Worm (Caenorhabditis elegans) whole organism, L4 larva: ENCODE results near the gene clc-7.

Experiments
- F10B5.3 ChIP-seq: sonication (generic microtip); optimal IDR thresholded peaks from 2 replicates; lab custom pipeline; 2016; ENCODE audit warnings: mild to moderate bottlenecking, missing genetic modification characterization, missing compliant biosample characterization
- F26F4.8 ChIP-seq: fragments of 200-800 bp; sonication (Bioruptor generic); conservative IDR thresholded peaks from 2 replicates; pipeline ENCODE4 v1.3.6; 2022; ENCODE audit warnings: missing genetic modification characterization, missing compliant biosample characterization
- F44E2.7 ChIP-seq: fragments of 200-800 bp; sonication (Bioruptor generic); IDR thresholded peaks from 2 replicates; pipeline ENCODE4 v2.1.2; 2022; ENCODE audit warnings: missing genetic modification characterization, missing compliant biosample characterization
- Y105C5A.15 ChIP-seq: fragments of 200-800 bp; sonication (Bioruptor generic); IDR thresholded peaks from 2 replicates; pipeline ENCODE4 v1.3.6; 2022; ENCODE audit warnings: missing genetic modification characterization, missing compliant biosample characterization
- Y5F2A.4 ChIP-seq: fragments of 200-800 bp; sonication (Bioruptor generic); optimal IDR thresholded peaks from 2 replicates; lab custom pipeline; 2018; ENCODE audit warnings: mild to moderate bottlenecking, missing genetic modification characterization, missing compliant biosample characterization
- Y75B8A.6 ChIP-seq: fragments of 200-800 bp; sonication (Bioruptor generic); IDR thresholded peaks from 2 replicates; pipeline ENCODE4 v1.3.6; 2022; ENCODE audit warnings: missing genetic modification reagents, missing genetic modification characterization, missing compliant biosample characterization
- ZK337.2 ChIP-seq: fragments of 200-800 bp; sonication (Bioruptor generic); IDR thresholded peaks from 2 replicates; pipeline ENCODE4 v1.3.6; 2022; ENCODE audit warnings: missing genetic modification reagents, missing genetic modification characterization, missing compliant biosample characterization
- ceh-28 ChIP-seq: fragments of 150-350 bp; optimal IDR thresholded peaks from 2 replicates; lab custom pipeline; 2014; ENCODE audit warnings: missing biosample characterization, missing genetic modification reagents, missing genetic modification characterization
- ceh-32 ChIP-seq: sonication (generic microtip); optimal IDR thresholded peaks from 2 replicates; lab custom pipeline; 2016; ENCODE audit warnings: mild to moderate bottlenecking, missing genetic modification characterization, missing compliant biosample characterization; ENCODE audit not compliant: poor library complexity
- ceh-62 ChIP-seq: sonication (generic microtip); optimal IDR thresholded peaks from 2 replicates; lab custom pipeline; 2017; ENCODE audit warnings: missing biosample characterization, missing genetic modification characterization
- ces-1 ChIP-seq: fragments of 150-350 bp; sonication (generic microtip); optimal IDR thresholded peaks from 4 replicates; lab custom pipeline; 2014; ENCODE audit warnings: missing biosample characterization, missing genetic modification reagents, missing genetic modification characterization
- cey-2 ChIP-seq: sonication (generic microtip); optimal IDR thresholded peaks from 3 replicates; lab custom pipeline; 2017; ENCODE audit warnings: missing genetic modification characterization, mild to moderate bottlenecking, missing compliant biosample characterization, antibody characterized with exemption, borderline replicate concordance; ENCODE audit not compliant: insufficient read depth
- ctbp-1 ChIP-seq: fragments of 200-800 bp; sonication (Bioruptor generic); IDR thresholded peaks from 2 replicates; pipeline ENCODE4 v1.3.6; 2022; ENCODE audit warnings: missing genetic modification reagents, missing genetic modification characterization, missing compliant biosample characterization
- daf-12 ChIP-seq: fragments of 150-350 bp; optimal IDR thresholded peaks from 2 replicates; lab custom pipeline; 2014; ENCODE audit warnings: missing biosample characterization, missing genetic modification reagents, missing genetic modification characterization
- daf-16 ChIP-seq, 3 experiments: sonication (generic microtip); optimal IDR thresholded peaks; 2 replicates each; lab custom pipeline; 2016 to 2017; ENCODE audit warnings: missing genetic modification characterization in 3 of 3, missing genetic modification reagents in 3 of 3, mild to moderate bottlenecking in 2 of 3, missing compliant biosample characterization in 2 of 3, missing biosample characterization in 1 of 3, moderate library complexity in 1 of 3
- dmd-8 ChIP-seq: fragments of 200-800 bp; sonication (Bioruptor generic); IDR thresholded peaks from 2 replicates; pipeline ENCODE4 v1.3.6; 2022; ENCODE audit warnings: missing genetic modification characterization, missing compliant biosample characterization
- dve-1 ChIP-seq: sonication (generic microtip); optimal IDR thresholded peaks from 2 replicates; lab custom pipeline; 2017; ENCODE audit warnings: antibody characterized with exemption, mild to moderate bottlenecking, missing genetic modification characterization, missing compliant biosample characterization; ENCODE audit not compliant: insufficient read depth
- egl-27 ChIP-seq: sonication (generic microtip); optimal IDR thresholded peaks from 3 replicates; lab custom pipeline; 2017; ENCODE audit warnings: missing biosample characterization, missing genetic modification reagents, missing genetic modification characterization
- fkh-10 ChIP-seq: fragments of 150-350 bp; optimal IDR thresholded peaks from 2 replicates; lab custom pipeline; 2014; ENCODE audit warnings: missing biosample characterization, missing genetic modification reagents, missing genetic modification characterization
- hlh-11 ChIP-seq: fragments of 200-800 bp; sonication (Bioruptor generic); optimal IDR thresholded peaks from 2 replicates; lab custom pipeline; 2018; ENCODE audit warnings: mild to moderate bottlenecking, missing genetic modification characterization, missing compliant biosample characterization
- hlh-30 ChIP-seq: sonication (generic microtip); optimal IDR thresholded peaks from 2 replicates; lab custom pipeline; 2017; ENCODE audit warnings: antibody characterized with exemption, mild to moderate bottlenecking, missing genetic modification characterization, missing compliant biosample characterization; ENCODE audit not compliant: insufficient read depth
- lin-39 ChIP-seq: fragments of 150-350 bp; optimal IDR thresholded peaks from 2 replicates; lab custom pipeline; 2014; ENCODE audit warnings: missing biosample characterization, missing genetic modification reagents, missing genetic modification characterization
- lsy-2 ChIP-seq, 2 experiments: fragments of 150-350 bp in 1 of 2; sonication (generic microtip) in 1 of 2; optimal IDR thresholded peaks; 2 replicates each; lab custom pipeline; 2014 to 2017; ENCODE audit warnings: missing biosample characterization in 2 of 2, missing genetic modification characterization in 2 of 2
- madf-5 ChIP-seq, 2 experiments: fragments of 200-800 bp; sonication (Bioruptor generic); IDR thresholded peaks; 2 replicates each; pipeline ENCODE4 v1.3.6; 2022; ENCODE audit warnings: missing compliant biosample characterization in 2 of 2, missing genetic modification characterization in 2 of 2
- mep-1 ChIP-seq: fragments of 150-350 bp; sonication (generic microtip); optimal IDR thresholded peaks from 3 replicates; lab custom pipeline; 2014; ENCODE audit warnings: missing biosample characterization, missing genetic modification characterization
- mes-2 ChIP-seq: sonication (generic microtip); optimal IDR thresholded peaks from 2 replicates; lab custom pipeline; 2016; ENCODE audit warnings: missing genotype, mild to moderate bottlenecking, missing genetic modification characterization, missing compliant biosample characterization; ENCODE audit not compliant: poor library complexity, severe bottlenecking
- mxl-2 ChIP-seq: fragments of 200-800 bp; sonication (Bioruptor generic); conservative IDR thresholded peaks from 2 replicates; pipeline ENCODE4 v1.3.6; 2022; ENCODE audit warnings: missing genetic modification reagents, missing genetic modification characterization, missing compliant biosample characterization
- nhr-25 ChIP-seq: sonication (generic microtip); optimal IDR thresholded peaks from 2 replicates; lab custom pipeline; 2017; ENCODE audit warnings: missing genetic modification characterization, mild to moderate bottlenecking, missing compliant biosample characterization, antibody characterized with exemption, moderate library complexity, borderline replicate concordance; ENCODE audit not compliant: insufficient read depth
- nhr-42 ChIP-seq: fragments of 200-800 bp; sonication (Bioruptor generic); IDR thresholded peaks from 2 replicates; pipeline ENCODE4 v1.3.6; 2022; ENCODE audit warnings: missing genetic modification characterization, missing compliant biosample characterization
- nhr-77 ChIP-seq: fragments of 150-350 bp; optimal IDR thresholded peaks from 2 replicates; lab custom pipeline; 2014; ENCODE audit warnings: missing biosample characterization, missing genetic modification characterization
- pha-4 ChIP-seq, 2 experiments: fragments of 150-350 bp in 1 of 2; fragments of 200-800 bp in 1 of 2; sonication (Bioruptor generic) in 1 of 2; IDR thresholded peaks in 1 of 2; optimal IDR thresholded peaks in 1 of 2; 2 replicates each; pipeline versions ENCODE4 v1.3.6 to Lab custom; 2014 to 2022; ENCODE audit warnings: missing genetic modification characterization in 2 of 2, missing genetic modification reagents in 2 of 2, missing biosample characterization in 1 of 2, missing compliant biosample characterization in 1 of 2
- pqm-1 ChIP-seq: sonication (generic microtip); optimal IDR thresholded peaks from 2 replicates; lab custom pipeline; 2017; ENCODE audit warnings: missing biosample characterization, missing genetic modification characterization
- set-16 ChIP-seq: fragments of 200-800 bp; sonication (Bioruptor generic); IDR thresholded peaks from 2 replicates; pipeline ENCODE4 v1.3.6; 2022; ENCODE audit warnings: missing genetic modification reagents, missing genetic modification characterization, missing compliant biosample characterization
- unc-130 ChIP-seq: sonication (generic microtip); optimal IDR thresholded peaks from 2 replicates; lab custom pipeline; 2016; ENCODE audit warnings: missing genetic modification reagents, missing genetic modification characterization, missing compliant biosample characterization
- unc-39 ChIP-seq: sonication (generic microtip); optimal IDR thresholded peaks from 2 replicates; lab custom pipeline; 2017; ENCODE audit warnings: missing biosample characterization, missing genetic modification characterization
- unc-62 ChIP-seq, 3 experiments: fragments of 150-350 bp in 1 of 3; sonication (generic microtip); optimal IDR thresholded peaks in 2 of 3; peaks in 1 of 3; 1 replicate in 1 of 3; 2 replicates in 2 of 3; lab custom pipeline; 2014 to 2017; ENCODE audit warnings: missing biosample characterization in 3 of 3, missing genetic modification characterization in 3 of 3, missing genetic modification reagents in 3 of 3, missing genotype in 1 of 3
- zip-11 ChIP-seq: fragments of 200-800 bp; sonication (Bioruptor generic); IDR thresholded peaks from 2 replicates; pipeline ENCODE4 v1.3.6; 2022; ENCODE audit warnings: missing genetic modification characterization, missing compliant biosample characterization

clc-7 gene

ce11 chrX:5085465-5085864, 17.6 kb downstream of the clc-7 start (continued):
- TF ChIP-seq ceh-62 (tag; lab: Kevin White, UChicago): no peak
- TF ChIP-seq nhr-42 (GFP tag; lab: Robert Waterston, UW): peak; percentile 82
- TF ChIP-seq unc-130 (GFP tag; lab: Kevin White, UChicago): peak; percentile 54
- no peak for TF ChIP-seq ZK337.2
- TF ChIP-seq Y75B8A.6: peak; percentile 89; the same call in 1 of the 2 replicates
- peak; percentile 89 for TF ChIP-seq dmd-8 (GFP tag; lab: Robert Waterston, UW)
- TF ChIP-seq ctbp-1: peak; percentile 93
- peak; percentile 10 for TF ChIP-seq pqm-1 (tag; lab: Kevin White, UChicago)
- TF ChIP-seq egl-27 (tag; lab: Kevin White, UChicago): no peak
- TF ChIP-seq ceh-28 (tag; lab: Kevin White, UChicago): no peak
- TF ChIP-seq nhr-25 (tag; lab: Kevin White, UChicago): peak; percentile 79
- peak; percentile 30 for TF ChIP-seq ceh-32
- peak; percentile 90 to 92 for TF ChIP-seq madf-5 (GFP tag; IDR thresholded peaks at IDR 0.05; lab: Robert Waterston, UW)
- TF ChIP-seq hlh-11 (tag; lab: Kevin White, UChicago): peak; percentile 80
- no peak for TF ChIP-seq unc-39 (tag; lab: Kevin White, UChicago)
- TF ChIP-seq pha-4 (GFP tag; IDR thresholded peaks at IDR 0.05; lab: Robert Waterston, UW): peak; percentile 88
- peak; percentile 41 for TF ChIP-seq pha-4 (tag; optimal IDR thresholded peaks at IDR 0.05; lab: Kevin White, UChicago)
- peak; percentile 39 for TF ChIP-seq ces-1
- 0 out of 2 replicates have a peak, but pooled peaks have one; percentile 40 for TF ChIP-seq zip-11 (GFP tag; lab: Robert Waterston, UW)
- no peak for TF ChIP-seq cey-2 (tag; lab: Kevin White, UChicago)
- peak; percentile 74; the same call in 1 of the 2 replicates for TF ChIP-seq F44E2.7 (GFP tag; lab: Robert Waterston, UW)
- TF ChIP-seq mes-2 (tag; lab: Kevin White, UChicago): peak; percentile 92
- TF ChIP-seq lin-39 (tag; lab: Kevin White, UChicago): no peak
- peak; percentile 86 for TF ChIP-seq mxl-2 (GFP tag; lab: Robert Waterston, UW)
- 0 out of 2 replicates have a peak, but pooled peaks have one; percentile 11 for TF ChIP-seq set-16
- peak; percentile 86; the same call in 1 of the 2 replicates for TF ChIP-seq Y105C5A.15 (GFP tag; lab: Robert Waterston, UW)
- TF ChIP-seq F10B5.3: peak; percentile 63
- TF ChIP-seq daf-12: no peak
- TF ChIP-seq F26F4.8: peak; percentile 82; the same call in 1 of the 2 replicates
- peak; percentile 72 for TF ChIP-seq nhr-77 (tag; lab: Kevin White, UChicago)

- TF ChIP-seq daf-16 (GFP tag; optimal IDR thresholded peaks at IDR 0.05; lab: Kevin White, UChicago) (peak in 1 of 2 experiments; percentile 23), daf-16 (tag; optimal IDR thresholded peaks at IDR 0.05; lab: Kevin White, UChicago) (peak; percentile 94), unc-62 (GFP tag; optimal IDR thresholded peaks at IDR 0.05 in 1 of 2; lab: Kevin White, UChicago) (peak in 1 of 2 experiments; percentile 35), unc-62 (tag; optimal IDR thresholded peaks at IDR 0.05; lab: Kevin White, UChicago) (no peak), lsy-2 (tag; optimal IDR thresholded peaks at IDR 0.05; lab: Kevin White, UChicago) (peak in 1 of 2 experiments; percentile 27), Y5F2A.4 (no peak), dve-1 (peak; percentile 28), mep-1 (tag; lab: Kevin White, UChicago) (peak; percentile 24), hlh-30 (tag; lab: Kevin White, UChicago) (peak; percentile 12), fkh-10 (GFP tag; lab: Kevin White, UChicago) (no peak)
Measured at ce11 chrX:5086212-5086611, 18.3 kb downstream of the clc-7 start.
